Worm (Caenorhabditis elegans) whole organism, L4 larva: ENCODE data around the gene npa-1.

ENCODE experiments used
- fkh-10 ChIP-seq: fragments of 150-350 bp; optimal IDR thresholded peaks from 2 replicates; lab custom pipeline; 2014; ENCODE audit warnings: missing biosample characterization, missing genetic modification reagents, missing genetic modification characterization
- fos-1 ChIP-seq: fragments of 150-350 bp; optimal IDR thresholded peaks from 2 replicates; lab custom pipeline; 2014; ENCODE audit warnings: missing biosample characterization, missing genetic modification characterization
- lim-7 ChIP-seq: fragments of 200-800 bp; sonication (Bioruptor generic); IDR thresholded peaks from 2 replicates; pipeline ENCODE4 v1.3.6; 2022; ENCODE audit warnings: missing genetic modification characterization, missing compliant biosample characterization
- lin-38 ChIP-seq: fragments of 200-800 bp; sonication (Bioruptor generic); IDR thresholded peaks from 2 replicates; pipeline ENCODE4 v1.3.6; 2022; ENCODE audit warnings: missing genetic modification reagents, missing genetic modification characterization, missing compliant biosample characterization
- lir-3 ChIP-seq: sonication (generic microtip); optimal IDR thresholded peaks from 2 replicates; lab custom pipeline; 2016; ENCODE audit warnings: mild to moderate bottlenecking, missing genetic modification characterization, missing compliant biosample characterization
- mdl-1 ChIP-seq, 2 experiments: fragments of 150-350 bp in 1 of 2; sonication (generic microtip) in 1 of 2; optimal IDR thresholded peaks; 2 replicates each; lab custom pipeline; 2014 to 2017; ENCODE audit warnings: missing biosample characterization in 2 of 2, missing genetic modification characterization in 2 of 2
- nhr-48 ChIP-seq: sonication (generic microtip); optimal IDR thresholded peaks from 2 replicates; lab custom pipeline; 2016; ENCODE audit warnings: mild to moderate bottlenecking, missing genetic modification characterization, missing compliant biosample characterization
- nhr-76 ChIP-seq: fragments of 150-350 bp; optimal IDR thresholded peaks from 2 replicates; lab custom pipeline; 2014; ENCODE audit warnings: missing biosample characterization, missing genetic modification characterization
- nhr-77 ChIP-seq: fragments of 150-350 bp; optimal IDR thresholded peaks from 2 replicates; lab custom pipeline; 2014; ENCODE audit warnings: missing biosample characterization, missing genetic modification characterization
- unc-62 ChIP-seq, 3 experiments: fragments of 150-350 bp in 1 of 3; sonication (generic microtip); optimal IDR thresholded peaks in 2 of 3; peaks in 1 of 3; 1 replicate in 1 of 3; 2 replicates in 2 of 3; lab custom pipeline; 2014 to 2017; ENCODE audit warnings: missing biosample characterization in 3 of 3, missing genetic modification characterization in 3 of 3, missing genetic modification reagents in 3 of 3, missing genotype in 1 of 3

- TF ChIP-seq nhr-77 (tag; lab: Kevin White, UChicago), result no peak
- TF ChIP-seq lin-38 (GFP tag; lab: Robert Waterston, UW), result no peak
- TF ChIP-seq lim-7 (GFP tag; lab: Robert Waterston, UW), result no peak
- no peak for TF ChIP-seq unc-62 (GFP tag; optimal IDR thresholded peaks at IDR 0.05 in 1 of 2; lab: Kevin White, UChicago)
- no peak for TF ChIP-seq unc-62 (tag; optimal IDR thresholded peaks at IDR 0.05; lab: Kevin White, UChicago)
- TF ChIP-seq mdl-1 (tag; optimal IDR thresholded peaks at IDR 0.05; lab: Kevin White, UChicago), result no peak
- no peak for TF ChIP-seq fkh-10 (GFP tag; lab: Kevin White, UChicago)
- TF ChIP-seq nhr-48 (tag; lab: Kevin White, UChicago), result no peak
- no peak for TF ChIP-seq lir-3 (tag; lab: Kevin White, UChicago)
- no peak for TF ChIP-seq fos-1
- TF ChIP-seq nhr-76 (tag; lab: Kevin White, UChicago), result no peak
Observed at ce11 chrV:7065226-7065625, 10.4 kb upstream of the npa-1 start, which contains the start of gene Y57E12AR.1.
